Fruit fly (Drosophila melanogaster) whole organism, embryonic: ENCODE data around the gene CG3529.
A peak's percentile ranks its signal among the peaks of the same experiment; 100 is the strongest.

Source experiments
- Ada2b ChIP-seq: fragments of 200-800 bp; sonication (Bioruptor generic); IDR thresholded peaks from 2 replicates; pipeline ENCODE4 v1.3.6; 2022; ENCODE audit warnings: missing biosample characterization, missing genetic modification characterization
- BEAF-32 ChIP-seq: fragments of 200-800 bp; sonication (Bioruptor generic); optimal IDR thresholded peaks from 3 replicates; lab custom pipeline; 2017; ENCODE audit warnings: missing biosample characterization, missing genetic modification characterization, mild to moderate bottlenecking, moderate library complexity, missing genetic modification reagents
- CG10147 ChIP-seq: fragments of 200-800 bp; sonication (Bioruptor generic); optimal IDR thresholded peaks from 2 replicates; lab custom pipeline; 2019; ENCODE audit warnings: missing biosample characterization, mild to moderate bottlenecking, missing genetic modification characterization, moderate library complexity
- CG10979 ChIP-seq: fragments of 200-800 bp; sonication (Bioruptor generic); optimal IDR thresholded peaks from 2 replicates; lab custom pipeline; 2018; ENCODE audit warnings: missing biosample characterization, mild to moderate bottlenecking, missing genetic modification characterization, moderate library complexity
- CG11504 ChIP-seq: fragments of 200-800 bp; sonication (Bioruptor generic); optimal IDR thresholded peaks from 3 replicates; lab custom pipeline; 2019; ENCODE audit warnings: missing biosample characterization, mild to moderate bottlenecking, missing genetic modification characterization, moderate library complexity
- CG11696 ChIP-seq: fragments of 200-800 bp; sonication (Bioruptor generic); IDR thresholded peaks from 2 replicates; pipeline ENCODE4 v1.3.6; 2022; ENCODE audit warnings: missing biosample characterization, missing genetic modification characterization
- CG12155 ChIP-seq: fragments of 200-800 bp; sonication (Bioruptor generic); optimal IDR thresholded peaks from 3 replicates; lab custom pipeline; 2016; ENCODE audit warnings: missing biosample characterization, missing genetic modification characterization
- CG14014 ChIP-seq: fragments of 200-800 bp; sonication (Bioruptor generic); IDR thresholded peaks from 2 replicates; pipeline ENCODE4 v1.3.6; 2022; ENCODE audit warnings: missing biosample characterization, missing genetic modification characterization
- CG15479 ChIP-seq: fragments of 200-800 bp; sonication (Bioruptor generic); optimal IDR thresholded peaks from 3 replicates; lab custom pipeline; 2019; ENCODE audit warnings: missing biosample characterization, mild to moderate bottlenecking, missing genetic modification characterization, moderate library complexity
- CG2120 ChIP-seq: fragments of 200-800 bp; sonication (Bioruptor generic); optimal IDR thresholded peaks from 3 replicates; lab custom pipeline; 2016; ENCODE audit warnings: missing biosample characterization, missing genetic modification characterization
- CG33213 ChIP-seq: fragments of 200-800 bp; sonication (Bioruptor generic); optimal IDR thresholded peaks from 3 replicates; lab custom pipeline; 2016; ENCODE audit warnings: missing biosample characterization, missing genetic modification characterization
- CG3407 ChIP-seq: fragments of 200-800 bp; sonication (Bioruptor generic); optimal IDR thresholded peaks from 2 replicates; lab custom pipeline; 2018; ENCODE audit warnings: missing biosample characterization, mild to moderate bottlenecking, missing genetic modification characterization
- CG6813 ChIP-seq: fragments of 200-800 bp; sonication (Bioruptor generic); optimal IDR thresholded peaks from 2 replicates; lab custom pipeline; 2017; ENCODE audit warnings: missing biosample characterization, missing genetic modification characterization, mild to moderate bottlenecking, moderate library complexity, missing genetic modification reagents
- CG8944 ChIP-seq: fragments of 200-800 bp; sonication (Bioruptor generic); optimal IDR thresholded peaks from 3 replicates; lab custom pipeline; 2016; ENCODE audit warnings: missing biosample characterization, missing genetic modification characterization
- CrebB ChIP-seq: fragments of 200-800 bp; sonication (Bioruptor generic); optimal IDR thresholded peaks from 3 replicates; lab custom pipeline; 2018; ENCODE audit warnings: missing biosample characterization, mild to moderate bottlenecking, missing genetic modification characterization
- Dp ChIP-seq: fragments of 200-800 bp; sonication (Bioruptor generic); optimal IDR thresholded peaks from 2 replicates; lab custom pipeline; 2018; ENCODE audit warnings: missing biosample characterization, mild to moderate bottlenecking, missing genetic modification characterization, moderate library complexity
- Myb ChIP-seq: fragments of 200-800 bp; sonication (Bioruptor generic); optimal IDR thresholded peaks from 2 replicates; lab custom pipeline; 2016; ENCODE audit warnings: missing biosample characterization, missing genetic modification characterization
- Nf-YA ChIP-seq: fragments of 200-800 bp; sonication (Bioruptor generic); IDR thresholded peaks from 2 replicates; pipeline ENCODE4 v1.3.6; 2022; ENCODE audit warnings: missing biosample characterization, missing genetic modification characterization
- Pdp1 ChIP-seq, 2 experiments: fragments of 200-800 bp; sonication (Bioruptor generic); optimal IDR thresholded peaks; 3 replicates each; lab custom pipeline; 2016; ENCODE audit warnings: missing biosample characterization in 2 of 2, missing genetic modification characterization in 2 of 2, mild to moderate bottlenecking in 1 of 2, moderate library complexity in 1 of 2
- Rx ChIP-seq: fragments of 200-800 bp; sonication (Bioruptor generic); IDR thresholded peaks from 2 replicates; pipeline ENCODE4 v1.3.6; 2022; ENCODE audit warnings: missing biosample characterization, missing genetic modification characterization
- Side ChIP-seq: fragments of 200-800 bp; sonication (Bioruptor generic); optimal IDR thresholded peaks from 2 replicates; lab custom pipeline; 2016; ENCODE audit warnings: missing biosample characterization, missing genetic modification characterization
- ac ChIP-seq: fragments of 200-800 bp; sonication (Bioruptor generic); optimal IDR thresholded peaks from 3 replicates; lab custom pipeline; 2017; ENCODE audit warnings: missing biosample characterization, mild to moderate bottlenecking, missing genetic modification characterization
- ato ChIP-seq: fragments of 200-800 bp; sonication (Bioruptor generic); IDR thresholded peaks from 2 replicates; pipeline ENCODE4 v1.3.6; 2022; ENCODE audit warnings: missing biosample characterization, missing genetic modification characterization; ENCODE audit not compliant: partially characterized antibody
- cad ChIP-seq: fragments of >200 bp; optimal IDR thresholded peaks from 2 replicates; lab custom pipeline; 2017; ENCODE audit warnings: missing biosample characterization, missing genetic modification characterization
- chif ChIP-seq, 2 experiments: fragments of 200-800 bp; sonication (Bioruptor generic); optimal IDR thresholded peaks; 3 replicates each; lab custom pipeline; 2016; ENCODE audit warnings: missing biosample characterization in 2 of 2, missing genetic modification characterization in 2 of 2
- disco-r ChIP-seq: fragments of 200-800 bp; sonication (Bioruptor generic); optimal IDR thresholded peaks from 2 replicates; lab custom pipeline; 2016; ENCODE audit warnings: missing biosample characterization, missing genetic modification characterization
- en ChIP-seq: fragments of 200-800 bp; sonication (Bioruptor generic); optimal IDR thresholded peaks from 2 replicates; lab custom pipeline; 2016; ENCODE audit warnings: missing biosample characterization, missing genetic modification characterization
- ewg ChIP-seq: fragments of 200-800 bp; sonication (Bioruptor generic); optimal IDR thresholded peaks from 3 replicates; lab custom pipeline; 2017; ENCODE audit warnings: mild to moderate bottlenecking, missing biosample characterization, missing genetic modification reagents, missing genetic modification characterization
- grau ChIP-seq: fragments of 200-800 bp; optimal IDR thresholded peaks from 3 replicates; lab custom pipeline; 2019; ENCODE audit warnings: missing biosample characterization, mild to moderate bottlenecking, missing genetic modification characterization, moderate library complexity
- jigr1 ChIP-seq: fragments of 200-800 bp; sonication (Bioruptor generic); IDR thresholded peaks from 3 replicates; pipeline ENCODE4 v1.3.6; 2022; ENCODE audit warnings: missing biosample characterization, missing genetic modification characterization
- ken ChIP-seq: fragments of 200-800 bp; sonication (Bioruptor generic); IDR thresholded peaks from 3 replicates; pipeline ENCODE4 v1.3.6; 2022; ENCODE audit warnings: missing biosample characterization, missing genetic modification characterization
- lab ChIP-seq: fragments of 200-800 bp; sonication (Bioruptor generic); optimal IDR thresholded peaks from 3 replicates; lab custom pipeline; 2017; ENCODE audit warnings: missing biosample characterization, missing genetic modification characterization, mild to moderate bottlenecking, moderate library complexity, missing genetic modification reagents
- lola ChIP-seq, 3 experiments: fragments of >200 bp in 2 of 3; fragments of 200-800 bp in 1 of 3; sonication (Bioruptor generic) in 1 of 3; optimal IDR thresholded peaks; 2 replicates each; lab custom pipeline; 2017 to 2019; ENCODE audit warnings: missing biosample characterization in 3 of 3, missing genetic modification characterization in 3 of 3, mild to moderate bottlenecking in 1 of 3, moderate library complexity in 1 of 3
- p53 ChIP-seq: fragments of 200-800 bp; sonication (Bioruptor generic); optimal IDR thresholded peaks from 2 replicates; lab custom pipeline; 2016; ENCODE audit warnings: missing biosample characterization, missing genetic modification characterization
- peb ChIP-seq: fragments of 200-800 bp; sonication (Bioruptor generic); IDR thresholded peaks from 2 replicates; pipeline ENCODE4 v1.3.6; 2022; ENCODE audit warnings: missing biosample characterization, missing genetic modification characterization
- pros ChIP-seq: fragments of 200-800 bp; sonication (Bioruptor generic); optimal IDR thresholded peaks from 3 replicates; lab custom pipeline; 2019; ENCODE audit warnings: missing biosample characterization, mild to moderate bottlenecking, missing genetic modification characterization, moderate library complexity
- rib ChIP-seq: fragments of 200-800 bp; sonication (Bioruptor generic); IDR thresholded peaks from 2 replicates; pipeline ENCODE4 v1.3.6; 2022; ENCODE audit warnings: missing biosample characterization, missing genetic modification characterization
- sim ChIP-seq: fragments of 200-800 bp; sonication (Bioruptor generic); IDR thresholded peaks from 2 replicates; pipeline ENCODE4 v1.3.6; 2022; ENCODE audit warnings: missing biosample characterization, missing genetic modification characterization
- sna ChIP-seq: fragments of 200-800 bp; sonication (Bioruptor generic); IDR thresholded peaks from 2 replicates; pipeline ENCODE4 v1.3.6; 2022; ENCODE audit warnings: missing biosample characterization, missing genetic modification characterization; ENCODE audit not compliant: partially characterized antibody
- sr ChIP-seq: fragments of 200-800 bp; sonication (Bioruptor generic); IDR thresholded peaks from 3 replicates; pipeline ENCODE4 v1.3.6; 2022; ENCODE audit warnings: missing biosample characterization, missing genetic modification characterization
- stwl ChIP-seq: fragments of 200-800 bp; sonication (Bioruptor generic); optimal IDR thresholded peaks from 3 replicates; lab custom pipeline; 2018; ENCODE audit warnings: missing biosample characterization, mild to moderate bottlenecking, missing genetic modification characterization, moderate library complexity
- tll ChIP-seq, 2 experiments: fragments of 200-800 bp in 1 of 2; fragments of >200 bp in 1 of 2; sonication (Bioruptor generic) in 1 of 2; optimal IDR thresholded peaks; 2 replicates each; lab custom pipeline; 2017 to 2019; ENCODE audit warnings: missing biosample characterization in 2 of 2, missing genetic modification characterization in 2 of 2, mild to moderate bottlenecking in 1 of 2, moderate library complexity in 1 of 2

The CG3529 gene

dm6 chr3L:9420054-9420818 is 26.4 kb upstream of the CG3529 start (continued):
- peak; percentile 68 for TF ChIP-seq lab (GFP tag; lab: Kevin White, UChicago)
- peak; percentile 17; the same call in 1 of the 2 replicates for TF ChIP-seq peb (GFP tag; lab: Robert Waterston, UW)
- TF ChIP-seq CG10147 (GFP tag; lab: Kevin White, UChicago), result peak; percentile 49
- TF ChIP-seq Side (GFP tag; lab: Kevin White, UChicago), result no peak

- TF ChIP-seq Pdp1 (GFP tag; optimal IDR thresholded peaks at IDR 0.05; lab: Kevin White, UChicago) (peak in 1 of 2 experiments; percentile 52), Ada2b (GFP tag; lab: Robert Waterston, UW) (no peak), CG3407 (GFP tag; lab: Kevin White, UChicago) (no peak), grau (tag; lab: Kevin White, UChicago) (peak; percentile 39)
These were observed 25.9 kb upstream of the CG3529 start for dm6 chr3L:9420819-9421130.

DNA sequence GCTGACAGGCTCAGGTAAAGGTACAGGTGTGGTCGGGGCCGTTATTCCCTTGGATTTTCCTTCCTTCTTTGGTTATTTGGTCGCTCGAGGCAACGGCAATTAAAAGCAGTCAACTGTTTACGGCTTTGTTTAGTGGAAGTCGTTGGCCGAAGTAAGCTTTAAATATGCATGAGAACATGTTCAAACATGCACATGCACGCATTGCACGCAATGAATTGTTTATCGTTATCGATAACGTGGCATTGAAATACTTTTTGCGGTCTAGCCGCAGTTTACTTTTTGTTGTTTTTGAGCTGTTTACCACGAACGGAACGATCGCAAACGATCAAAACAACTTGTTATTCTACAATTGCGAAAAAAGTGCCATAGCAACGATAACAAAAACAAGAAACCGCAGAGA is 25.0 kb upstream of the CG3529 start:
- TF ChIP-seq ac (GFP tag; lab: Kevin White, UChicago) (peak; percentile 77), tll (GFP tag; optimal IDR thresholded peaks at IDR 0.05; lab: Kevin White, UChicago) (peak in 1 of 2 experiments; percentile 20), CG10979 (no peak), p53 (GFP tag; lab: Kevin White, UChicago) (peak; percentile 98), CG8944 (GFP tag; lab: Kevin White, UChicago) (no peak)

- no peak for TF ChIP-seq stwl (tag; lab: Kevin White, UChicago)
- TF ChIP-seq sim, result no peak
- TF ChIP-seq CG12155 (GFP tag; lab: Kevin White, UChicago), result no peak
- TF ChIP-seq ato (GFP tag; lab: Robert Waterston, UW), result no peak
- TF ChIP-seq sr, result no peak
- no peak for TF ChIP-seq Nf-YA (GFP tag; lab: Robert Waterston, UW)
- TF ChIP-seq CG6813, result no peak
- TF ChIP-seq cad (GFP tag; lab: Kevin White, UChicago), result peak; percentile 13
- TF ChIP-seq CG11504 (tag; lab: Kevin White, UChicago), result no peak
- no peak for TF ChIP-seq en
- TF ChIP-seq CG15479 (GFP tag; lab: Kevin White, UChicago), result peak; percentile 59
- TF ChIP-seq ewg, result no peak
- TF ChIP-seq CG33213, result no peak
- TF ChIP-seq peb (GFP tag; lab: Robert Waterston, UW), result no peak
- TF ChIP-seq Rx (GFP tag; lab: Robert Waterston, UW), result no peak
- no peak for TF ChIP-seq CG11696 (GFP tag; lab: Robert Waterston, UW)
- TF ChIP-seq, all 482 proteins: peak for 2
These were observed 24.5 kb upstream of the CG3529 start for dm6 chr3L:9422135-9422534.

dm6 chr3L:9422636-9423419 is 23.8 kb upstream of the CG3529 start, which contains the start of gene aay:
Gene aay, plus strand, starts transcription at chr3L:9423253.
- peak; percentile 99 for TF ChIP-seq CrebB (tag; lab: Kevin White, UChicago)
- TF ChIP-seq rib (GFP tag; lab: Robert Waterston, UW), result peak; percentile 97
- peak; percentile 97 to 99 for TF ChIP-seq chif (GFP tag; optimal IDR thresholded peaks at IDR 0.05; lab: Kevin White, UChicago)
- peak; percentile 22 for TF ChIP-seq BEAF-32
- no peak for TF ChIP-seq sna
- peak; percentile 97 for TF ChIP-seq ken (GFP tag; lab: Robert Waterston, UW)
- peak; percentile 99 for TF ChIP-seq CG2120
- TF ChIP-seq lola (GFP tag; optimal IDR thresholded peaks at IDR 0.05; lab: Kevin White, UChicago), result peak in 1 of 3 experiments; percentile 99
- peak; percentile 95 for TF ChIP-seq jigr1 (GFP tag; lab: Robert Waterston, UW)
- peak; percentile 87 for TF ChIP-seq pros (GFP tag; lab: Kevin White, UChicago)
- peak; percentile 21 for TF ChIP-seq Dp
- TF ChIP-seq CG14014, result peak; percentile 97
- TF ChIP-seq Myb (GFP tag; lab: Kevin White, UChicago), result peak; percentile 86
- peak; percentile 78 for TF ChIP-seq disco-r (GFP tag; lab: Kevin White, UChicago)
